Worm (Caenorhabditis elegans) whole organism, L4/young adult: Measurements from ENCODE around the gene olrn-1.

ENCODE experiments used
- W03F9.2 ChIP-seq: fragments of 150-350 bp; optimal IDR thresholded peaks from 2 replicates; lab custom pipeline; 2014; ENCODE audit warnings: missing biosample characterization, missing genetic modification characterization
- him-1 ChIP-seq: sonication (generic microtip); optimal IDR thresholded peaks from 2 replicates; lab custom pipeline; 2016; ENCODE audit warnings: missing genotype, missing genetic modification reagents, missing genetic modification characterization, missing compliant biosample characterization

DNA sequence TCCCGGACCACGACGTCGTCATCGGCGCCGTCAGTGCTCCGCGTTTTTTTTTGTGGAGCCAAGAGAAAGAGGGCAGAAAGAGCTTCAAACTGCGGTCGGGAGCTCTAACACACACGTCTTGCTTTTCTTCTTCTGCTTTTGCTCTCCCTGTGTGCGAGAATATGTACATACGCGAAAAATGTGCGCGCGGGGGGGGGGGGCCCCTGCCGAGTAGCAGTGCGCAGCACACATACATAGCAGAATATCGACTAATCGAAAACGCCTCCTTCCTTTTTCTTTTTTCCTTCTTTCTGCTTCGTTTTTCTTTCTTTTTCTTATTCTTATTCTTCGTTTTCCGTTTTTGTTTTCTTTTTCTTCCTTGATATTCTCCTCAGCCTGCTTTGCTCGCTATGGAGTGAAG is 29.2 kb downstream of the olrn-1 start:
- peak; percentile 77 for TF ChIP-seq him-1
- no peak for TF ChIP-seq W03F9.2 (tag; lab: Kevin White, UChicago)
